Fruit fly (Drosophila melanogaster) whole organism, embryonic: ENCODE measurements around the gene CG7536.
A peak's percentile ranks its signal among the peaks of the same experiment; 100 is the strongest.

Experiments
- BtbVII ChIP-seq: fragments of 200-800 bp; sonication (Bioruptor generic); optimal IDR thresholded peaks from 3 replicates; lab custom pipeline; 2017; ENCODE audit warnings: missing biosample characterization, mild to moderate bottlenecking, missing genetic modification characterization
- CG10209 ChIP-seq: fragments of 200-800 bp; sonication (Bioruptor generic); optimal IDR thresholded peaks from 3 replicates; lab custom pipeline; 2017; ENCODE audit warnings: missing biosample characterization, mild to moderate bottlenecking, missing genetic modification characterization, missing genetic modification reagents
- CG11696 ChIP-seq: fragments of 200-800 bp; sonication (Bioruptor generic); IDR thresholded peaks from 2 replicates; pipeline ENCODE4 v1.3.6; 2022; ENCODE audit warnings: missing biosample characterization, missing genetic modification characterization
- CG12659 ChIP-seq: fragments of 200-800 bp; sonication (Bioruptor generic); optimal IDR thresholded peaks from 3 replicates; lab custom pipeline; 2017; ENCODE audit warnings: mild to moderate bottlenecking, missing biosample characterization, missing genetic modification reagents, missing genetic modification characterization
- CG12769 ChIP-seq: fragments of 200-800 bp; sonication (Bioruptor generic); optimal IDR thresholded peaks from 2 replicates; lab custom pipeline; 2019; ENCODE audit warnings: missing biosample characterization, mild to moderate bottlenecking, missing genetic modification characterization, moderate library complexity
- CG13296 ChIP-seq: fragments of 200-800 bp; sonication (Bioruptor generic); optimal IDR thresholded peaks from 3 replicates; lab custom pipeline; 2018; ENCODE audit warnings: missing biosample characterization, mild to moderate bottlenecking, missing genetic modification characterization
- CG15269 ChIP-seq: fragments of 200-800 bp; sonication (Bioruptor generic); optimal IDR thresholded peaks from 2 replicates; lab custom pipeline; 2018; ENCODE audit warnings: missing biosample characterization, mild to moderate bottlenecking, missing genetic modification characterization, moderate library complexity
- CG15479 ChIP-seq: fragments of 200-800 bp; sonication (Bioruptor generic); optimal IDR thresholded peaks from 3 replicates; lab custom pipeline; 2019; ENCODE audit warnings: missing biosample characterization, mild to moderate bottlenecking, missing genetic modification characterization, moderate library complexity
- CG1647 ChIP-seq: fragments of 200-800 bp; sonication (Bioruptor generic); optimal IDR thresholded peaks from 3 replicates; lab custom pipeline; 2016; ENCODE audit warnings: missing biosample characterization, missing genetic modification characterization
- CG17361 ChIP-seq: fragments of 200-800 bp; sonication (Bioruptor generic); IDR thresholded peaks from 3 replicates; pipeline ENCODE4 v1.3.6; 2022; ENCODE audit warnings: missing biosample characterization, missing genetic modification characterization
- CG17612 ChIP-seq: fragments of 200-800 bp; sonication (Bioruptor generic); IDR thresholded peaks from 2 replicates; pipeline ENCODE4 v1.3.6; 2022; ENCODE audit warnings: missing biosample characterization, missing genetic modification characterization
- CG18476 ChIP-seq: fragments of 200-800 bp; sonication (Bioruptor generic); optimal IDR thresholded peaks from 2 replicates; lab custom pipeline; 2016; ENCODE audit warnings: missing biosample characterization, mild to moderate bottlenecking, missing genetic modification characterization
- CG2120 ChIP-seq: fragments of 200-800 bp; sonication (Bioruptor generic); optimal IDR thresholded peaks from 3 replicates; lab custom pipeline; 2016; ENCODE audit warnings: missing biosample characterization, missing genetic modification characterization
- CG2678 ChIP-seq: fragments of 200-800 bp; sonication (Bioruptor generic); optimal IDR thresholded peaks from 3 replicates; lab custom pipeline; 2019; ENCODE audit warnings: missing biosample characterization, mild to moderate bottlenecking, missing genetic modification characterization, moderate library complexity
- CG3281 ChIP-seq: fragments of 200-800 bp; sonication (Bioruptor generic); optimal IDR thresholded peaks from 3 replicates; lab custom pipeline; 2017; ENCODE audit warnings: missing biosample characterization, mild to moderate bottlenecking, missing genetic modification characterization
- CG5245 ChIP-seq: fragments of 200-800 bp; sonication (Bioruptor generic); optimal IDR thresholded peaks from 3 replicates; lab custom pipeline; 2016; ENCODE audit warnings: missing biosample characterization, missing genetic modification characterization
- CG6791 ChIP-seq: fragments of 200-800 bp; sonication (Bioruptor generic); IDR thresholded peaks from 3 replicates; pipeline ENCODE4 v1.3.6; 2022; ENCODE audit warnings: missing biosample characterization, missing genetic modification characterization; ENCODE audit not compliant: partially characterized antibody
- CG7839 ChIP-seq: fragments of 200-800 bp; sonication (Bioruptor generic); optimal IDR thresholded peaks from 3 replicates; lab custom pipeline; 2018; ENCODE audit warnings: missing biosample characterization, mild to moderate bottlenecking, missing genetic modification characterization, moderate library complexity
- CG7963 ChIP-seq: fragments of 200-800 bp; sonication (Bioruptor generic); IDR thresholded peaks from 3 replicates; pipeline ENCODE4 v1.3.6; 2022; ENCODE audit warnings: missing biosample characterization, missing genetic modification characterization; ENCODE audit not compliant: partially characterized antibody
- CG9876 ChIP-seq: fragments of 200-800 bp; sonication (Bioruptor generic); optimal IDR thresholded peaks from 2 replicates; lab custom pipeline; 2016; ENCODE audit warnings: missing biosample characterization, missing genetic modification characterization
- CkIIα-i1 ChIP-seq: fragments of 200-800 bp; sonication (Bioruptor generic); IDR thresholded peaks from 2 replicates; pipeline ENCODE4 v1.3.6; 2022; ENCODE audit warnings: missing biosample characterization, missing genetic modification characterization
- Dp ChIP-seq: fragments of 200-800 bp; sonication (Bioruptor generic); optimal IDR thresholded peaks from 2 replicates; lab custom pipeline; 2018; ENCODE audit warnings: missing biosample characterization, mild to moderate bottlenecking, missing genetic modification characterization, moderate library complexity
- HHEX ChIP-seq: fragments of 200-800 bp; sonication (Bioruptor generic); optimal IDR thresholded peaks from 3 replicates; lab custom pipeline; 2017; ENCODE audit warnings: missing biosample characterization, mild to moderate bottlenecking, missing genetic modification characterization, missing genetic modification reagents
- Hey ChIP-seq: fragments of 200-800 bp; sonication (Bioruptor generic); optimal IDR thresholded peaks from 3 replicates; lab custom pipeline; 2018; ENCODE audit warnings: missing biosample characterization, mild to moderate bottlenecking, missing genetic modification characterization
- Hmr ChIP-seq: fragments of 200-800 bp; sonication (Bioruptor generic); optimal IDR thresholded peaks from 3 replicates; lab custom pipeline; 2017; ENCODE audit warnings: mild to moderate bottlenecking, missing biosample characterization, missing genetic modification reagents, missing genetic modification characterization
- Hr3 ChIP-seq: fragments of 200-800 bp; sonication (Bioruptor generic); optimal IDR thresholded peaks from 3 replicates; lab custom pipeline; 2016; ENCODE audit warnings: missing biosample characterization, missing genetic modification characterization
- Hr51 ChIP-seq, 2 experiments: fragments of 200-800 bp; sonication (Bioruptor generic); optimal IDR thresholded peaks; 2 replicates in 1 of 2; 3 replicates in 1 of 2; lab custom pipeline; 2016 to 2018; ENCODE audit warnings: missing biosample characterization in 2 of 2, missing genetic modification characterization in 2 of 2, mild to moderate bottlenecking in 1 of 2, moderate library complexity in 1 of 2
- Lpt ChIP-seq: fragments of >200 bp; optimal IDR thresholded peaks from 2 replicates; lab custom pipeline; 2018; ENCODE audit warnings: missing biosample characterization, missing genetic modification characterization
- Max ChIP-seq: fragments of 200-800 bp; sonication (Bioruptor generic); optimal IDR thresholded peaks from 2 replicates; lab custom pipeline; 2016; ENCODE audit warnings: missing biosample characterization, mild to moderate bottlenecking, missing genetic modification characterization
- Med ChIP-seq: fragments of 200-800 bp; sonication (Bioruptor generic); peaks from one replicate; lab custom pipeline; 2016; ENCODE audit warnings: missing biosample characterization, missing genetic modification characterization, mild to moderate bottlenecking, inconsistent platforms, moderate library complexity
- Mes4 ChIP-seq: fragments of 200-800 bp; sonication (Bioruptor generic); optimal IDR thresholded peaks from 2 replicates; lab custom pipeline; 2016; ENCODE audit warnings: missing biosample characterization, missing genetic modification characterization
- Nf-YC ChIP-seq: fragments of 200-800 bp; optimal IDR thresholded peaks from 3 replicates; lab custom pipeline; 2019; ENCODE audit warnings: missing biosample characterization, mild to moderate bottlenecking, missing genetic modification characterization, moderate library complexity
- Oli ChIP-seq: fragments of 200-800 bp; sonication (Bioruptor generic); optimal IDR thresholded peaks from 2 replicates; lab custom pipeline; 2018; ENCODE audit warnings: missing biosample characterization, mild to moderate bottlenecking, missing genetic modification characterization, moderate library complexity
- TFAM ChIP-seq: fragments of 200-800 bp; sonication (Bioruptor generic); optimal IDR thresholded peaks from 2 replicates; lab custom pipeline; 2017; ENCODE audit warnings: missing biosample characterization, missing genetic modification characterization, inconsistent platforms
- bsh ChIP-seq, 2 experiments: fragments of 200-800 bp; sonication (Bioruptor generic); optimal IDR thresholded peaks; 2 replicates each; lab custom pipeline; 2017 to 2018; ENCODE audit warnings: mild to moderate bottlenecking in 2 of 2, missing biosample characterization in 2 of 2, missing genetic modification characterization in 2 of 2, moderate library complexity in 1 of 2
- chinmo ChIP-seq: fragments of 200-800 bp; sonication (Bioruptor generic); IDR thresholded peaks from 4 replicates; pipeline ENCODE4 v1.3.6; 2022; ENCODE audit warnings: missing biosample characterization, missing genetic modification characterization; ENCODE audit not compliant: partially characterized antibody
- cwo ChIP-seq: fragments of 200-800 bp; sonication (Bioruptor generic); optimal IDR thresholded peaks from 3 replicates; lab custom pipeline; 2017; ENCODE audit warnings: missing biosample characterization, missing genetic modification characterization, mild to moderate bottlenecking, moderate library complexity, missing genetic modification reagents
- gem ChIP-seq: fragments of 200-800 bp; sonication (Bioruptor generic); optimal IDR thresholded peaks from 2 replicates; lab custom pipeline; 2019; ENCODE audit warnings: missing biosample characterization, mild to moderate bottlenecking, missing genetic modification characterization, moderate library complexity
- ind ChIP-seq: fragments of 200-800 bp; sonication (Bioruptor generic); optimal IDR thresholded peaks from 3 replicates; lab custom pipeline; 2016; ENCODE audit warnings: missing biosample characterization, missing genetic modification characterization
- lola ChIP-seq, 3 experiments: fragments of >200 bp in 2 of 3; fragments of 200-800 bp in 1 of 3; sonication (Bioruptor generic) in 1 of 3; optimal IDR thresholded peaks; 2 replicates each; lab custom pipeline; 2017 to 2019; ENCODE audit warnings: missing biosample characterization in 3 of 3, missing genetic modification characterization in 3 of 3, mild to moderate bottlenecking in 1 of 3, moderate library complexity in 1 of 3
- nmo ChIP-seq: fragments of 200-800 bp; sonication (Bioruptor generic); optimal IDR thresholded peaks from 2 replicates; lab custom pipeline; 2018; ENCODE audit warnings: missing biosample characterization, mild to moderate bottlenecking, missing genetic modification characterization, moderate library complexity
- otp ChIP-seq: fragments of 200-800 bp; sonication (Bioruptor generic); IDR thresholded peaks from 3 replicates; pipeline ENCODE4, ENCODE4 v1.3.6; 2022; ENCODE audit warnings: missing biosample characterization, missing genetic modification characterization
- pita ChIP-seq: fragments of 200-800 bp; sonication (Bioruptor generic); optimal IDR thresholded peaks from 2 replicates; lab custom pipeline; 2017; ENCODE audit warnings: missing biosample characterization, mild to moderate bottlenecking, missing genetic modification characterization
- sima ChIP-seq: fragments of 200-800 bp; sonication (Bioruptor generic); optimal IDR thresholded peaks from 2 replicates; lab custom pipeline; 2016; ENCODE audit warnings: missing biosample characterization, missing genetic modification characterization
- sug ChIP-seq: fragments of 200-800 bp; optimal IDR thresholded peaks from 2 replicates; lab custom pipeline; 2019; ENCODE audit warnings: missing biosample characterization, mild to moderate bottlenecking, missing genetic modification characterization, moderate library complexity
- tio ChIP-seq: fragments of 200-800 bp; sonication (Bioruptor generic); optimal IDR thresholded peaks from 2 replicates; lab custom pipeline; 2017; ENCODE audit warnings: missing biosample characterization, missing genetic modification characterization, inconsistent platforms
- ttk ChIP-seq: fragments of 200-800 bp; sonication (Bioruptor generic); IDR thresholded peaks from 2 replicates; pipeline ENCODE4 v2.1.2; 2022; ENCODE audit warnings: missing biosample characterization, missing genetic modification characterization
- unpg ChIP-seq: fragments of 200-800 bp; sonication (Bioruptor generic); optimal IDR thresholded peaks from 3 replicates; lab custom pipeline; 2018; ENCODE audit warnings: missing biosample characterization, mild to moderate bottlenecking, missing genetic modification characterization, moderate library complexity
- wek ChIP-seq: fragments of 200-800 bp; sonication (Bioruptor generic); optimal IDR thresholded peaks from 3 replicates; lab custom pipeline; 2018; ENCODE audit warnings: missing biosample characterization, mild to moderate bottlenecking, missing genetic modification characterization, moderate library complexity

CG7536 gene

DNA sequence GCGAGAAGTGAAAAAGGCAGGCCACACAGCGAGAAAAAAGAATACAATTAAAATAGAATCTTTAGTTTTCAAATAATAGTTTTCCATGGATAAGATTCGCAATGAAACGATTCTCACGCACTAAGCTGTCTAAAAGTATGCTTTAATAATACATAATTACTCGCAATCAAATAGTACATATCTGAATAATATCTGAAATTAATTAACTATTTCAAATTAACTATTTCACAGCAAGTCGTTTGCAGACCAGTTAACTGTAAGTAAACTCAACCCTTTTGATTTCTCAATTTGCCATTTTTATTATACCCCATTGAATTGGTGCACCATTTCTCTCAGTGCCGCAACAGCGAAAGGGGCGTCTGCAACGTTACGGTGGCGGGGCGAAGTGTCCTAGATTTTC lies 37.2 kb upstream of the CG7536 start (continued):
- TF ChIP-seq sima (no peak), sug (tag; lab: Kevin White, UChicago) (peak; percentile 8), Lpt (GFP tag; lab: Kevin White, UChicago) (no peak), CG15479 (GFP tag; lab: Kevin White, UChicago) (no peak), Dp (GFP tag; lab: Kevin White, UChicago) (no peak), Max (GFP tag; lab: Kevin White, UChicago) (peak; percentile 4), CG18476 (no peak), Nf-YC (peak; percentile 2), nmo (GFP tag; lab: Kevin White, UChicago) (peak; percentile 51), wek (GFP tag; lab: Kevin White, UChicago) (no peak), CG1647 (GFP tag; lab: Kevin White, UChicago) (no peak), Hr3 (peak; percentile 26), CG13296 (peak; percentile 46), TFAM (GFP tag; lab: Kevin White, UChicago) (no peak), CG11696 (GFP tag; lab: Robert Waterston, UW) (no peak), lola (GFP tag; optimal IDR thresholded peaks at IDR 0.05; lab: Kevin White, UChicago) (no peak), CG7963 (GFP tag; lab: Robert Waterston, UW) (no peak), bsh (GFP tag; optimal IDR thresholded peaks at IDR 0.05; lab: Kevin White, UChicago) (no peak), BtbVII (GFP tag; lab: Kevin White, UChicago) (peak; percentile 56), CG15269 (tag; lab: Kevin White, UChicago) (peak; percentile 42), CG5245 (GFP tag; lab: Kevin White, UChicago) (no peak), Hey (no peak), CG2678 (tag; lab: Kevin White, UChicago) (peak; percentile 62), Hmr (peak; percentile 63), CG12769 (tag; lab: Kevin White, UChicago) (no peak), HHEX (GFP tag; lab: Kevin White, UChicago) (peak; percentile 25), ind (GFP tag; lab: Kevin White, UChicago) (peak; percentile 2), cwo (GFP tag; lab: Kevin White, UChicago) (peak; percentile 33), CG2120 (GFP tag; lab: Kevin White, UChicago) (peak; percentile 51), Mes4 (GFP tag; lab: Kevin White, UChicago) (no peak), CG10209 (GFP tag; lab: Kevin White, UChicago) (peak; percentile 7), gem (tag; lab: Kevin White, UChicago) (peak; percentile 58), tio (GFP tag; lab: Kevin White, UChicago) (peak; percentile 35), otp (GFP tag; lab: Robert Waterston, UW) (no peak), CG17612 (GFP tag; lab: Robert Waterston, UW) (no peak), CG17361 (GFP tag; lab: Robert Waterston, UW) (0 out of 3 replicates have a peak, but pooled peaks have one; percentile 14), CG9876 (no peak), pita (GFP tag; lab: Kevin White, UChicago) (no peak), Hr51 (GFP tag; optimal IDR thresholded peaks at IDR 0.05; lab: Kevin White, UChicago) (peak in 1 of 2 experiments; percentile 42), ttk (GFP tag; lab: Robert Waterston, UW) (no peak), CG7839 (tag; lab: Kevin White, UChicago) (peak; percentile 55), CG6791 (GFP tag; lab: Robert Waterston, UW) (no peak), CG3281 (GFP tag; lab: Kevin White, UChicago) (peak; percentile 58), Oli (tag; lab: Kevin White, UChicago) (peak; percentile 28), unpg (GFP tag; lab: Kevin White, UChicago) (peak; percentile 13), CG12659 (GFP tag; lab: Kevin White, UChicago) (peak; percentile 25), CkIIα-i1 (GFP tag; lab: Robert Waterston, UW) (no peak), Med (peak; percentile 64), chinmo (no peak)
